Worm (Caenorhabditis elegans) whole organism, late embryonic: ENCODE results near the gene F42A10.6.

ENCODE experiments used
- dmd-4 ChIP-seq: sonication (generic microtip); optimal IDR thresholded peaks from 2 replicates; lab custom pipeline; 2016; ENCODE audit warnings: borderline replicate concordance, missing genetic modification characterization, missing compliant biosample characterization
- eyg-1 ChIP-seq: sonication (generic microtip); optimal IDR thresholded peaks from 2 replicates; lab custom pipeline; 2016; ENCODE audit warnings: missing genotype, missing genetic modification characterization, missing compliant biosample characterization
- hlh-30 ChIP-seq: sonication (generic microtip); optimal IDR thresholded peaks from 2 replicates; lab custom pipeline; 2017; ENCODE audit warnings: antibody characterized with exemption, missing genetic modification characterization, missing compliant biosample characterization; ENCODE audit not compliant: insufficient read depth
- nfya-1 ChIP-seq: sonication (generic microtip); optimal IDR thresholded peaks from 2 replicates; lab custom pipeline; 2017; ENCODE audit warnings: missing genetic modification characterization, mild to moderate bottlenecking, missing compliant biosample characterization, antibody characterized with exemption, moderate library complexity
- nhr-11 ChIP-seq: fragments of 150-350 bp; optimal IDR thresholded peaks from 2 replicates; lab custom pipeline; 2014; ENCODE audit warnings: missing biosample characterization, missing genetic modification characterization
- nhr-232 ChIP-seq: sonication (generic microtip); optimal IDR thresholded peaks from 2 replicates; lab custom pipeline; 2016; ENCODE audit warnings: missing genetic modification characterization, missing compliant biosample characterization
- pha-4 ChIP-seq: fragments of 150-350 bp; optimal IDR thresholded peaks from 2 replicates; lab custom pipeline; 2018; ENCODE audit warnings: missing biosample characterization, missing genetic modification reagents, missing genetic modification characterization
- pqm-1 ChIP-seq: sonication (generic microtip); optimal IDR thresholded peaks from 2 replicates; lab custom pipeline; 2016; ENCODE audit warnings: missing genetic modification characterization, missing compliant biosample characterization
- sdc-2 ChIP-seq: sonication (generic microtip); optimal IDR thresholded peaks from 2 replicates; lab custom pipeline; 2016; ENCODE audit warnings: missing genotype, missing genetic modification characterization, missing compliant biosample characterization
- ttx-3 ChIP-seq: sonication (generic microtip); optimal IDR thresholded peaks from 2 replicates; lab custom pipeline; 2016; ENCODE audit warnings: missing genetic modification reagents, missing genetic modification characterization, missing compliant biosample characterization

ce11 chrIII:6157708-6158321 lies 18.8 kb downstream of the F42A10.6 start, which contains the start of gene anmt-2:
- TF ChIP-seq nfya-1 (no peak), sdc-2 (tag; lab: Kevin White, UChicago) (no peak), nhr-232 (no peak), ttx-3 (no peak), pqm-1 (no peak), dmd-4 (tag; lab: Kevin White, UChicago) (no peak), pha-4 (tag; lab: Kevin White, UChicago) (no peak), hlh-30 (no peak), nhr-11 (tag; lab: Kevin White, UChicago) (no peak), eyg-1 (no peak)
